Worm (Caenorhabditis elegans) whole organism, L4 larva: ENCODE results near the gene dgtr-1.

Experiments used
- R02D3.7 ChIP-seq: fragments of 150-350 bp; sonication (generic microtip); optimal IDR thresholded peaks from 3 replicates; lab custom pipeline; 2014; ENCODE audit warnings: missing biosample characterization, missing genetic modification characterization
- ama-1 ChIP-seq: fragments of 150-350 bp; optimal IDR thresholded peaks from 2 replicates; lab custom pipeline; 2014; ENCODE audit warnings: inconsistent platforms, mixed read lengths
- ceh-32 ChIP-seq: sonication (generic microtip); optimal IDR thresholded peaks from 2 replicates; lab custom pipeline; 2016; ENCODE audit warnings: mild to moderate bottlenecking, missing genetic modification characterization, missing compliant biosample characterization; ENCODE audit not compliant: poor library complexity
- ceh-82 ChIP-seq: sonication (generic microtip); optimal IDR thresholded peaks from 2 replicates; lab custom pipeline; 2017; ENCODE audit warnings: missing biosample characterization, missing genetic modification characterization
- daf-16 ChIP-seq, 3 experiments: sonication (generic microtip); optimal IDR thresholded peaks; 2 replicates each; lab custom pipeline; 2016 to 2017; ENCODE audit warnings: missing genetic modification characterization in 3 of 3, missing genetic modification reagents in 3 of 3, mild to moderate bottlenecking in 2 of 3, missing compliant biosample characterization in 2 of 3, missing biosample characterization in 1 of 3, moderate library complexity in 1 of 3
- daf-8 ChIP-seq: fragments of 200-800 bp; sonication (Bioruptor generic); IDR thresholded peaks from 2 replicates; pipeline ENCODE4 v1.3.6; 2022; ENCODE audit warnings: missing genetic modification characterization, missing compliant biosample characterization
- egl-43 ChIP-seq: fragments of 200-800 bp; sonication (Bioruptor generic); IDR thresholded peaks from 2 replicates; pipeline ENCODE4 v1.3.6; 2022; ENCODE audit warnings: missing genetic modification reagents, missing genetic modification characterization, missing compliant biosample characterization
- jun-1 ChIP-seq: fragments of 150-350 bp; optimal IDR thresholded peaks from 2 replicates; lab custom pipeline; 2014; ENCODE audit warnings: missing biosample characterization, missing genetic modification reagents, missing genetic modification characterization
- nhr-25 ChIP-seq: sonication (generic microtip); optimal IDR thresholded peaks from 2 replicates; lab custom pipeline; 2017; ENCODE audit warnings: missing genetic modification characterization, mild to moderate bottlenecking, missing compliant biosample characterization, antibody characterized with exemption, moderate library complexity, borderline replicate concordance; ENCODE audit not compliant: insufficient read depth
- unc-62 ChIP-seq, 3 experiments: fragments of 150-350 bp in 1 of 3; sonication (generic microtip); optimal IDR thresholded peaks in 2 of 3; peaks in 1 of 3; 1 replicate in 1 of 3; 2 replicates in 2 of 3; lab custom pipeline; 2014 to 2017; ENCODE audit warnings: missing biosample characterization in 3 of 3, missing genetic modification characterization in 3 of 3, missing genetic modification reagents in 3 of 3, missing genotype in 1 of 3
- vab-7 ChIP-seq: fragments of 200-800 bp; sonication (Bioruptor generic); IDR thresholded peaks from 2 replicates; pipeline ENCODE4 v1.3.6; 2022; ENCODE audit warnings: missing genetic modification reagents, missing genetic modification characterization, missing compliant biosample characterization
- zag-1 ChIP-seq: fragments of 150-350 bp; optimal IDR thresholded peaks from 2 replicates; lab custom pipeline; 2014; ENCODE audit warnings: missing biosample characterization, missing genetic modification characterization

- TF ChIP-seq unc-62 (GFP tag; optimal IDR thresholded peaks at IDR 0.05 in 1 of 2; lab: Kevin White, UChicago) (no peak), unc-62 (tag; optimal IDR thresholded peaks at IDR 0.05; lab: Kevin White, UChicago) (no peak), vab-7 (GFP tag; lab: Robert Waterston, UW) (no peak), zag-1 (tag; lab: Kevin White, UChicago) (no peak), nhr-25 (tag; lab: Kevin White, UChicago) (no peak), daf-8 (no peak), ceh-32 (tag; lab: Kevin White, UChicago) (no peak), ama-1 (no peak), jun-1 (no peak), R02D3.7 (tag; lab: Kevin White, UChicago) (no peak), egl-43 (GFP tag; lab: Robert Waterston, UW) (no peak), ceh-82 (tag; lab: Kevin White, UChicago) (no peak), daf-16 (GFP tag; optimal IDR thresholded peaks at IDR 0.05; lab: Kevin White, UChicago) (no peak), daf-16 (tag; optimal IDR thresholded peaks at IDR 0.05; lab: Kevin White, UChicago) (peak; percentile 69)
Measured at ce11 chrV:6524757-6525156, 27.8 kb downstream of the dgtr-1 start, which contains the start of gene acs-1.
